Worm (Caenorhabditis elegans): ENCODE measurements around the gene qui-1.
"Not testable (repeated sequence)": the region's sequence is repeated elsewhere in the genome, so short reads cannot be mapped to it uniquely, and the experiment has no call there.

DNA sequence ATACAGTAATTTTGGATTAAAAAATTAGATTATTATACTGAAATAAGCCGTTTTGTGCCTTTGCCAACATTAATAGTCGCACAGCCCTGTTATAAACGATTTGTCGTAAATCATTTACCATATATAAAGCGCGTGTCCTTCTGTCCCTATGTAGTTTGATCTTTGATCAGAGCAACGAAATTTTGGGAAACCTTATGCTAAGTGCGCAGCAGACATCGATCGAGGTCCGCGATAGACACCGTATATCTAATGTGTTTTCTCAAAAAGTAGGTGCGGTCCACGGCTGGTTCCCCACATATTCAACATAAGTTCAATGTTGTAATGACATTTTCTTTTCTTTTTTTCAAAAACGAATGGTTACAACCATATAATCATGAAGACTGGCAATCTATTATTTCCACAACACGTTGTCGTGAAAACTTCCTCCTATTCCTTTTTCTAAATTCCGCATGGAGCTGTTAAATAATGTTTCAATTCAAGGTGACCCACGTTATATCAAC is 26.9 kb downstream of the qui-1 start, which contains the start of gene sru-9:
- not testable (repeated sequence) for TF ChIP-seq tbx-37 (GFP tag; conservative IDR thresholded peaks at IDR 0.05); ama-1 (optimal IDR thresholded peaks at IDR 0.05); ceh-36 (tag; optimal IDR thresholded peaks at IDR 0.05); flt-1 (GFP tag; IDR thresholded peaks at IDR 0.05); sea-1 (GFP tag; conservative IDR thresholded peaks at IDR 0.05)
